Fruit fly (Drosophila melanogaster) whole organism, embryonic: ENCODE measurements around the gene Mvb12.
A peak's percentile ranks its signal among the peaks of the same experiment; 100 is the strongest.

ENCODE experiments used
- Blimp-1 ChIP-seq: fragments of 200-800 bp; sonication (Bioruptor generic); optimal IDR thresholded peaks from 3 replicates; lab custom pipeline; 2018; ENCODE audit warnings: missing biosample characterization, missing genetic modification characterization, mild to moderate bottlenecking, moderate library complexity, missing genetic modification reagents
- Bteb2 ChIP-seq: fragments of 200-800 bp; sonication (Bioruptor generic); optimal IDR thresholded peaks from 2 replicates; lab custom pipeline; 2016; ENCODE audit warnings: missing biosample characterization, missing genetic modification characterization
- CG1024 ChIP-seq: fragments of 200-800 bp; sonication (Bioruptor generic); IDR thresholded peaks from 2 replicates; pipeline ENCODE4 v1.3.6; 2022; ENCODE audit warnings: missing biosample characterization, missing genetic modification characterization
- CG10654 ChIP-seq: fragments of 200-800 bp; sonication (Bioruptor generic); optimal IDR thresholded peaks from 2 replicates; lab custom pipeline; 2016; ENCODE audit warnings: missing biosample characterization, missing genetic modification characterization
- CG11093 ChIP-seq: fragments of 200-800 bp; sonication (Bioruptor generic); IDR thresholded peaks from 3 replicates; pipeline ENCODE4 v1.3.6; 2022; ENCODE audit warnings: missing biosample characterization, missing genetic modification characterization
- CG11696 ChIP-seq: fragments of 200-800 bp; sonication (Bioruptor generic); IDR thresholded peaks from 2 replicates; pipeline ENCODE4 v1.3.6; 2022; ENCODE audit warnings: missing biosample characterization, missing genetic modification characterization
- CG12942 ChIP-seq: fragments of 200-800 bp; sonication (Bioruptor generic); optimal IDR thresholded peaks from 3 replicates; lab custom pipeline; 2016; ENCODE audit warnings: missing biosample characterization, missing genetic modification characterization
- CG14710 ChIP-seq: fragments of 200-800 bp; sonication (Bioruptor generic); optimal IDR thresholded peaks from 3 replicates; lab custom pipeline; 2019; ENCODE audit warnings: missing biosample characterization, mild to moderate bottlenecking, missing genetic modification characterization, moderate library complexity
- CG17328 ChIP-seq: fragments of 200-800 bp; sonication (Bioruptor generic); IDR thresholded peaks from 2 replicates; pipeline ENCODE4 v1.3.6; 2022; ENCODE audit warnings: missing biosample characterization, missing genetic modification characterization
- CG2678 ChIP-seq: fragments of 200-800 bp; sonication (Bioruptor generic); optimal IDR thresholded peaks from 3 replicates; lab custom pipeline; 2019; ENCODE audit warnings: missing biosample characterization, mild to moderate bottlenecking, missing genetic modification characterization, moderate library complexity
- CG31224 ChIP-seq: fragments of 200-800 bp; sonication (Bioruptor generic); IDR thresholded peaks from 2 replicates; pipeline ENCODE4 v1.3.6; 2022; ENCODE audit warnings: missing biosample characterization, missing genetic modification characterization
- CG31441 ChIP-seq: fragments of 200-800 bp; sonication (Bioruptor generic); IDR thresholded peaks from 2 replicates; pipeline ENCODE4 v1.3.6; 2022; ENCODE audit warnings: missing biosample characterization, missing genetic modification characterization
- CG3163 ChIP-seq: fragments of 200-800 bp; sonication (Bioruptor generic); optimal IDR thresholded peaks from 3 replicates; lab custom pipeline; 2016; ENCODE audit warnings: missing biosample characterization, missing genetic modification characterization
- CG3726 ChIP-seq: fragments of 200-800 bp; sonication (Bioruptor generic); IDR thresholded peaks from 3 replicates; pipeline ENCODE4, ENCODE4 v1.3.6; 2022; ENCODE audit warnings: missing biosample characterization, missing genetic modification characterization
- CG3838 ChIP-seq: fragments of 200-800 bp; sonication (Bioruptor generic); optimal IDR thresholded peaks from 3 replicates; lab custom pipeline; 2016; ENCODE audit warnings: missing biosample characterization, missing genetic modification characterization
- CG6813 ChIP-seq: fragments of 200-800 bp; sonication (Bioruptor generic); optimal IDR thresholded peaks from 2 replicates; lab custom pipeline; 2017; ENCODE audit warnings: missing biosample characterization, missing genetic modification characterization, mild to moderate bottlenecking, moderate library complexity, missing genetic modification reagents
- CG8281 ChIP-seq: fragments of 200-800 bp; sonication (Bioruptor generic); optimal IDR thresholded peaks from 2 replicates; lab custom pipeline; 2018; ENCODE audit warnings: missing biosample characterization, mild to moderate bottlenecking, missing genetic modification characterization, moderate library complexity
- CG8924 ChIP-seq: fragments of 200-800 bp; optimal IDR thresholded peaks from 3 replicates; lab custom pipeline; 2019; ENCODE audit warnings: missing biosample characterization, mild to moderate bottlenecking, missing genetic modification characterization, moderate library complexity
- CG8944 ChIP-seq: fragments of 200-800 bp; sonication (Bioruptor generic); optimal IDR thresholded peaks from 3 replicates; lab custom pipeline; 2016; ENCODE audit warnings: missing biosample characterization, missing genetic modification characterization
- CG9876 ChIP-seq: fragments of 200-800 bp; sonication (Bioruptor generic); optimal IDR thresholded peaks from 2 replicates; lab custom pipeline; 2016; ENCODE audit warnings: missing biosample characterization, missing genetic modification characterization
- Camta ChIP-seq: fragments of 200-800 bp; sonication (Bioruptor generic); optimal IDR thresholded peaks from 2 replicates; lab custom pipeline; 2016; ENCODE audit warnings: missing biosample characterization, missing genetic modification characterization
- Dp ChIP-seq: fragments of 200-800 bp; sonication (Bioruptor generic); optimal IDR thresholded peaks from 2 replicates; lab custom pipeline; 2018; ENCODE audit warnings: missing biosample characterization, mild to moderate bottlenecking, missing genetic modification characterization, moderate library complexity
- GATAe ChIP-seq: fragments of 200-800 bp; sonication (Bioruptor generic); conservative IDR thresholded peaks from 2 replicates; pipeline ENCODE4 v1.3.6; 2022; ENCODE audit warnings: missing biosample characterization, missing genetic modification characterization
- HLH4C ChIP-seq: fragments of 200-800 bp; sonication (Bioruptor generic); IDR thresholded peaks from 3 replicates; pipeline ENCODE4 v1.3.6; 2022; ENCODE audit warnings: missing biosample characterization, missing genetic modification characterization; ENCODE audit not compliant: partially characterized antibody
- HLHmδ ChIP-seq: fragments of 200-800 bp; sonication (Bioruptor generic); optimal IDR thresholded peaks from 2 replicates; lab custom pipeline; 2018; ENCODE audit warnings: missing biosample characterization, mild to moderate bottlenecking, missing genetic modification characterization, moderate library complexity
- Sox100B ChIP-seq: fragments of 200-800 bp; sonication (Bioruptor generic); optimal IDR thresholded peaks from 3 replicates; lab custom pipeline; 2018; ENCODE audit warnings: missing biosample characterization, mild to moderate bottlenecking, missing genetic modification characterization
- TFAM ChIP-seq: fragments of 200-800 bp; sonication (Bioruptor generic); optimal IDR thresholded peaks from 2 replicates; lab custom pipeline; 2017; ENCODE audit warnings: missing biosample characterization, missing genetic modification characterization, inconsistent platforms
- abd-A ChIP-seq: fragments of 200-800 bp; sonication (Bioruptor generic); optimal IDR thresholded peaks from 3 replicates; lab custom pipeline; 2019; ENCODE audit warnings: missing biosample characterization, mild to moderate bottlenecking, missing genetic modification characterization, moderate library complexity
- ap ChIP-seq: fragments of 200-800 bp; sonication (Bioruptor generic); IDR thresholded peaks from 2 replicates; pipeline ENCODE4 v1.3.6; 2022; ENCODE audit warnings: missing biosample characterization, missing genetic modification characterization
- bsh ChIP-seq, 2 experiments: fragments of 200-800 bp; sonication (Bioruptor generic); optimal IDR thresholded peaks; 2 replicates each; lab custom pipeline; 2017 to 2018; ENCODE audit warnings: mild to moderate bottlenecking in 2 of 2, missing biosample characterization in 2 of 2, missing genetic modification characterization in 2 of 2, moderate library complexity in 1 of 2
- cg ChIP-seq: fragments of 200-800 bp; sonication (Bioruptor generic); optimal IDR thresholded peaks from 3 replicates; lab custom pipeline; 2019; ENCODE audit warnings: missing biosample characterization, mild to moderate bottlenecking, missing genetic modification characterization, moderate library complexity
- chn ChIP-seq: fragments of 200-800 bp; sonication (Bioruptor generic); optimal IDR thresholded peaks from 2 replicates; lab custom pipeline; 2016; ENCODE audit warnings: missing biosample characterization, missing genetic modification characterization
- crol ChIP-seq: fragments of 200-800 bp; sonication (Bioruptor generic); IDR thresholded peaks from 2 replicates; pipeline ENCODE4 v1.3.6; 2022; ENCODE audit warnings: missing biosample characterization, missing genetic modification characterization
- en ChIP-seq: fragments of 200-800 bp; sonication (Bioruptor generic); optimal IDR thresholded peaks from 2 replicates; lab custom pipeline; 2016; ENCODE audit warnings: missing biosample characterization, missing genetic modification characterization
- exex ChIP-seq: fragments of 200-800 bp; sonication (Bioruptor generic); optimal IDR thresholded peaks from 4 replicates; lab custom pipeline; 2018; ENCODE audit warnings: missing biosample characterization, mild to moderate bottlenecking, missing genetic modification characterization, moderate library complexity
- grau ChIP-seq: fragments of 200-800 bp; optimal IDR thresholded peaks from 3 replicates; lab custom pipeline; 2019; ENCODE audit warnings: missing biosample characterization, mild to moderate bottlenecking, missing genetic modification characterization, moderate library complexity
- insv ChIP-seq, 2 experiments: fragments of 200-800 bp; sonication (Bioruptor generic); optimal IDR thresholded peaks; 3 replicates each; lab custom pipeline; 2016 to 2018; ENCODE audit warnings: missing biosample characterization in 2 of 2, missing genetic modification characterization in 2 of 2
- lov ChIP-seq, 2 experiments: fragments of 200-800 bp in 1 of 2; fragments of >200 bp in 1 of 2; sonication (Bioruptor generic) in 1 of 2; IDR thresholded peaks in 1 of 2; optimal IDR thresholded peaks in 1 of 2; 2 replicates in 1 of 2; 3 replicates in 1 of 2; pipeline versions ENCODE4 v1.3.6 to Lab custom; 2017 to 2022; ENCODE audit warnings: missing biosample characterization in 1 of 2, missing genetic modification characterization in 1 of 2
- nmo ChIP-seq: fragments of 200-800 bp; sonication (Bioruptor generic); optimal IDR thresholded peaks from 2 replicates; lab custom pipeline; 2018; ENCODE audit warnings: missing biosample characterization, mild to moderate bottlenecking, missing genetic modification characterization, moderate library complexity
- onecut ChIP-seq: fragments of 200-800 bp; sonication (Bioruptor generic); IDR thresholded peaks from 2 replicates; pipeline ENCODE4 v1.3.6; 2022; ENCODE audit warnings: missing biosample characterization, missing genetic modification characterization
- repo ChIP-seq: fragments of 200-800 bp; sonication (Bioruptor generic); optimal IDR thresholded peaks from 2 replicates; lab custom pipeline; 2016; ENCODE audit warnings: missing biosample characterization, missing genetic modification characterization
- tin ChIP-seq: fragments of 200-800 bp; sonication (Bioruptor generic); optimal IDR thresholded peaks from 3 replicates; lab custom pipeline; 2016; ENCODE audit warnings: missing biosample characterization, missing genetic modification characterization
- tna ChIP-seq: fragments of 200-800 bp; sonication (Bioruptor generic); IDR thresholded peaks from 2 replicates; pipeline ENCODE4 v1.3.6; 2022; ENCODE audit warnings: missing biosample characterization, missing genetic modification characterization; ENCODE audit not compliant: partially characterized antibody
- toy ChIP-seq: fragments of 200-800 bp; sonication (Bioruptor generic); IDR thresholded peaks from 2 replicates; pipeline ENCODE4 v1.3.6; 2022; ENCODE audit warnings: missing biosample characterization, missing genetic modification characterization
- unpg ChIP-seq: fragments of 200-800 bp; sonication (Bioruptor generic); optimal IDR thresholded peaks from 3 replicates; lab custom pipeline; 2018; ENCODE audit warnings: missing biosample characterization, mild to moderate bottlenecking, missing genetic modification characterization, moderate library complexity
- vfl ChIP-seq: fragments of 200-800 bp; sonication (Bioruptor generic); optimal IDR thresholded peaks from 2 replicates; lab custom pipeline; 2016; ENCODE audit warnings: missing biosample characterization, missing genetic modification characterization
- wor ChIP-seq: fragments of 200-800 bp; sonication (Bioruptor generic); IDR thresholded peaks from 2 replicates; pipeline ENCODE4 v1.3.6; 2022; ENCODE audit warnings: missing biosample characterization, missing genetic modification characterization
- zen ChIP-seq: fragments of 200-800 bp; sonication (Bioruptor generic); optimal IDR thresholded peaks from 3 replicates; lab custom pipeline; 2018; ENCODE audit warnings: missing biosample characterization, mild to moderate bottlenecking, missing genetic modification characterization, moderate library complexity
- zf30C ChIP-seq: fragments of 200-800 bp; sonication (Bioruptor generic); optimal IDR thresholded peaks from 3 replicates; lab custom pipeline; 2018; ENCODE audit warnings: missing biosample characterization, mild to moderate bottlenecking, missing genetic modification characterization
- zfh1 ChIP-seq: fragments of 200-800 bp; sonication (Bioruptor generic); IDR thresholded peaks from 3 replicates; pipeline ENCODE4 v1.3.6; 2022; ENCODE audit warnings: missing biosample characterization, missing genetic modification characterization

Mvb12 gene

DNA sequence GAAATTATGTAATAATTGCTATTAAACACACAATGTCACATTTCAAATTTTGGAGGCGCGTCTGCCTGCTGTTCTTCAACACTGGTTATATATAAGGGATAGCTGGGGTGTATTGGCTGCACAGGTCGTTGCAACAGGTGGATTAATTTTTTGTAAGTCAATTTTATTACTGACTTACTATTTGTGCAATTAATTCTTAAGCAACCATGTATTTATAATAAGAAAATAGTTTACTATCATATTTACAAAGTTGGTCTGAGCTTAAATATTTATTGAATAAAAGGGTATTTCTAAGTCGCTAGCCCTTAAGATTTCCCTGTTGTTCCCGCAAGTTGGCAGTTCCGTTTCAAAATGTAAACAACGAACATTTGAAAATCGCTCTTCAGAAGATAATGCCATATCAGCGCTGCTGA, 8.3 kb downstream of the Mvb12 start, which contains the start of gene RhoGAP16F (continued):
- TF ChIP-seq cg (GFP tag; lab: Kevin White, UChicago) = no peak
- peak; percentile 29; the same call in 1 of the 2 replicates for TF ChIP-seq crol (GFP tag; lab: Robert Waterston, UW)
- TF ChIP-seq CG11093 (GFP tag; lab: Robert Waterston, UW) = peak; percentile 83
- TF ChIP-seq CG14710 = peak; percentile 83
- peak; percentile 80 for TF ChIP-seq CG31441 (GFP tag; lab: Robert Waterston, UW)
- peak; percentile 83 for TF ChIP-seq zen (tag; lab: Kevin White, UChicago)
- peak; percentile 51 for TF ChIP-seq Camta (GFP tag; lab: Kevin White, UChicago)
- TF ChIP-seq Bteb2 (GFP tag; lab: Kevin White, UChicago) = peak; percentile 71
- TF ChIP-seq CG9876 (GFP tag; lab: Kevin White, UChicago) = peak; percentile 57
- no peak for TF ChIP-seq HLHmδ (GFP tag; lab: Kevin White, UChicago)
- TF ChIP-seq abd-A (tag; lab: Kevin White, UChicago) = no peak
- no peak for TF ChIP-seq lov (optimal IDR thresholded peaks at IDR 0.05; lab: Kevin White, UChicago)
- 0 out of 3 replicates have a peak, but pooled peaks have one; percentile 53 for TF ChIP-seq lov (GFP tag; IDR thresholded peaks at IDR 0.05; lab: Robert Waterston, UW)
- no peak for TF ChIP-seq TFAM (GFP tag; lab: Kevin White, UChicago)
- TF ChIP-seq grau (tag; lab: Kevin White, UChicago) = peak; percentile 86
- TF ChIP-seq nmo (GFP tag; lab: Kevin White, UChicago) = peak; percentile 90
- peak; percentile 60 for TF ChIP-seq ap (GFP tag; lab: Robert Waterston, UW)
- peak; percentile 47 for TF ChIP-seq onecut (GFP tag; lab: Robert Waterston, UW)
- TF ChIP-seq CG8924 (tag; lab: Kevin White, UChicago) = peak; percentile 82
- TF ChIP-seq exex (tag; lab: Kevin White, UChicago) = peak; percentile 57
- TF ChIP-seq insv (GFP tag; optimal IDR thresholded peaks at IDR 0.05; lab: Kevin White, UChicago) = peak in 1 of 2 experiments; percentile 28
- peak; percentile 77 for TF ChIP-seq CG12942 (GFP tag; lab: Kevin White, UChicago)
- peak; percentile 52 for TF ChIP-seq CG3163 (GFP tag; lab: Kevin White, UChicago)
- TF ChIP-seq repo (GFP tag; lab: Kevin White, UChicago) = peak; percentile 64
- TF ChIP-seq chn (GFP tag; lab: Kevin White, UChicago) = peak; percentile 84
- TF ChIP-seq Blimp-1 (GFP tag; lab: Kevin White, UChicago) = peak; percentile 74
- peak; percentile 63 for TF ChIP-seq CG1024 (GFP tag; lab: Robert Waterston, UW)
- peak; percentile 79 for TF ChIP-seq vfl (GFP tag; lab: Kevin White, UChicago)
- TF ChIP-seq toy (GFP tag; lab: Robert Waterston, UW) = peak; percentile 47; the same call in 1 of the 2 replicates
- peak; percentile 78 for TF ChIP-seq CG17328 (GFP tag; lab: Robert Waterston, UW)
- peak; percentile 80 for TF ChIP-seq CG31224 (GFP tag; lab: Robert Waterston, UW)
- peak; percentile 85 for TF ChIP-seq tin (GFP tag; lab: Kevin White, UChicago)
- TF ChIP-seq CG11696 (GFP tag; lab: Robert Waterston, UW) = peak; percentile 44
- TF ChIP-seq Dp (GFP tag; lab: Kevin White, UChicago) = peak; percentile 74
- TF ChIP-seq unpg = peak; percentile 88
- peak; percentile 67 for TF ChIP-seq CG3838 (GFP tag; lab: Kevin White, UChicago)
- no peak for TF ChIP-seq HLH4C (GFP tag; lab: Robert Waterston, UW)
- TF ChIP-seq GATAe (GFP tag; lab: Robert Waterston, UW) = no peak
- TF ChIP-seq Sox100B (GFP tag; lab: Kevin White, UChicago) = peak; percentile 79
- TF ChIP-seq CG8281 (tag; lab: Kevin White, UChicago) = peak; percentile 35
- peak; percentile 49; the same call in 1 of the 2 replicates for TF ChIP-seq wor
- peak; percentile 87 for TF ChIP-seq CG10654 (GFP tag; lab: Kevin White, UChicago)
- TF ChIP-seq CG3726 (GFP tag; lab: Robert Waterston, UW) = 0 out of 3 replicates have a peak, but pooled peaks have one; percentile 60
- no peak for TF ChIP-seq zf30C (GFP tag; lab: Kevin White, UChicago)
- TF ChIP-seq CG6813 (GFP tag; lab: Kevin White, UChicago) = peak; percentile 72
- TF ChIP-seq CG8944 (GFP tag; lab: Kevin White, UChicago) = peak; percentile 67
- TF ChIP-seq CG2678 (tag; lab: Kevin White, UChicago) = peak; percentile 88
- TF ChIP-seq en (GFP tag; lab: Kevin White, UChicago) = peak; percentile 9
- peak in 1 of 2 experiments; percentile 87 for TF ChIP-seq bsh (GFP tag; optimal IDR thresholded peaks at IDR 0.05; lab: Kevin White, UChicago)
- no peak for TF ChIP-seq tna (GFP tag; lab: Robert Waterston, UW)
- peak; percentile 90 for TF ChIP-seq zfh1
